ENCODE assay signal across 3 worm cellular contexts in the genomic region with DNA sequence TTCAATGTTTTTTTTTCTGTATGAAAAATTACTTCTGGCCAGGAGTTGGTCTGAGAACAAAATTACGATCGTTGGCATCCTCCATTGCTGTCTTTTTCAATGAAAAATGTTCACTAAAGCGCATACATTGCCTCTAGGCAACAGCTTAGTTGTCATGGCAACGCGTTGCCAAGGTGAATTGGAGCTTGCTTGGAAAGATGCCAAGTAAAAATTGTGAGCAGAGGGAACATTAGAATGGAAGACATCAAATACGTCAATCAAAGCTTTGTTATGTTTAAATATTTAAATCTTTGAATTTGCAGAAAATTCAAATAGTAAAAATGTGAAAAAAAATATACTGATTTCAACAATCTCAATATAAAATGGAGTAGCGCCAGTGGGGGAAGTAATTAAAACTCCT.
TF ChIP-seq lines count a peak whose summit lies in the region.

A gene (minus strand): TSS at position 101 of the 400 bp plus-strand sequence.

TF ChIP-seq in whole organism, L1 larva, 84 proteins besides CTCF, POLR2A, EP300 and RAD21:
- TF ChIP-seq lin-14 (GFP tag; optimal IDR thresholded peaks at IDR 0.05; lab: Kevin White, UChicago) (no peak), fkh-8 (tag; optimal IDR thresholded peaks at IDR 0.05; lab: Kevin White, UChicago) (peak; percentile 43)

TF ChIP-seq in whole organism, L2 larva, 48 proteins besides CTCF, POLR2A, EP300 and RAD21:
- TF ChIP-seq blmp-1 (tag; optimal IDR thresholded peaks at IDR 0.05; lab: Kevin White, UChicago; ENCODE audit: insufficient read depth): no peak
- TF ChIP-seq lin-11 (tag; optimal IDR thresholded peaks at IDR 0.05; lab: Kevin White, UChicago): peak; percentile 29
- TF ChIP-seq ceh-16 (tag; optimal IDR thresholded peaks at IDR 0.05; lab: Kevin White, UChicago): no peak
- TF ChIP-seq ZK546.5 (tag; optimal IDR thresholded peaks at IDR 0.05; lab: Kevin White, UChicago): no peak

TF ChIP-seq in whole organism, L4 larva, 104 proteins besides CTCF, POLR2A, EP300 and RAD21:
- TF ChIP-seq pqm-1 (tag; optimal IDR thresholded peaks at IDR 0.05; lab: Kevin White, UChicago) (no peak), dpl-1 (GFP tag; optimal IDR thresholded peaks at IDR 0.05; lab: Kevin White, UChicago) (no peak), nhr-111 (GFP tag; optimal IDR thresholded peaks at IDR 0.05; lab: Kevin White, UChicago) (no peak), aha-1 (tag; lab: Kevin White, UChicago) (peak; percentile 73), lin-15B (tag; optimal IDR thresholded peaks at IDR 0.05; lab: Kevin White, UChicago) (no peak)
